Fruit fly (Drosophila melanogaster) whole organism, embryonic: ENCODE results near the gene LysRS.

Source experiments
- B-H1 ChIP-seq: fragments of 200-800 bp; sonication (Bioruptor generic); IDR thresholded peaks from 3 replicates; pipeline ENCODE4 v1.3.6; 2022; ENCODE audit warnings: missing biosample characterization, missing genetic modification characterization
- Bgb ChIP-seq: fragments of 200-800 bp; sonication (Bioruptor generic); IDR thresholded peaks from 2 replicates; pipeline ENCODE4 v1.3.6; 2022; ENCODE audit warnings: missing biosample characterization, missing genetic modification characterization; ENCODE audit not compliant: partially characterized antibody
- Bteb2 ChIP-seq: fragments of 200-800 bp; sonication (Bioruptor generic); optimal IDR thresholded peaks from 2 replicates; lab custom pipeline; 2016; ENCODE audit warnings: missing biosample characterization, missing genetic modification characterization
- CG10565 ChIP-seq: fragments of 200-800 bp; sonication (Bioruptor generic); optimal IDR thresholded peaks from 3 replicates; lab custom pipeline; 2016; ENCODE audit warnings: missing biosample characterization, mild to moderate bottlenecking, missing genetic modification characterization
- CG11398 ChIP-seq: fragments of 200-800 bp; sonication (Bioruptor generic); optimal IDR thresholded peaks from 2 replicates; lab custom pipeline; 2016; ENCODE audit warnings: missing biosample characterization, missing genetic modification characterization
- CG14667 ChIP-seq: fragments of 200-800 bp; sonication (Bioruptor generic); IDR thresholded peaks from 2 replicates; pipeline ENCODE4 v1.3.6; 2022; ENCODE audit warnings: missing biosample characterization, missing genetic modification characterization
- CG15011 ChIP-seq: fragments of 200-800 bp; sonication (Bioruptor generic); optimal IDR thresholded peaks from 3 replicates; lab custom pipeline; 2018; ENCODE audit warnings: missing biosample characterization, mild to moderate bottlenecking, missing genetic modification characterization
- CG1529 ChIP-seq: fragments of 200-800 bp; sonication (Bioruptor generic); optimal IDR thresholded peaks from 3 replicates; lab custom pipeline; 2018; ENCODE audit warnings: missing biosample characterization, missing genetic modification characterization
- CG1603 ChIP-seq: fragments of 200-800 bp; sonication (Bioruptor generic); optimal IDR thresholded peaks from 2 replicates; lab custom pipeline; 2019; ENCODE audit warnings: missing biosample characterization, mild to moderate bottlenecking, missing genetic modification characterization, moderate library complexity
- CG17829 ChIP-seq: fragments of 200-800 bp; optimal IDR thresholded peaks from 2 replicates; lab custom pipeline; 2019; ENCODE audit warnings: missing biosample characterization, mild to moderate bottlenecking, missing genetic modification characterization, moderate library complexity
- CG2712 ChIP-seq: fragments of 200-800 bp; optimal IDR thresholded peaks from 3 replicates; lab custom pipeline; 2019; ENCODE audit warnings: missing biosample characterization, mild to moderate bottlenecking, missing genetic modification characterization, moderate library complexity
- CG34422 ChIP-seq: fragments of 200-800 bp; sonication (Bioruptor generic); IDR thresholded peaks from 3 replicates; pipeline ENCODE4 v1.3.6; 2022; ENCODE audit warnings: missing biosample characterization, missing genetic modification characterization
- CG7963 ChIP-seq: fragments of 200-800 bp; sonication (Bioruptor generic); IDR thresholded peaks from 3 replicates; pipeline ENCODE4 v1.3.6; 2022; ENCODE audit warnings: missing biosample characterization, missing genetic modification characterization; ENCODE audit not compliant: partially characterized antibody
- CG8765 ChIP-seq: fragments of 200-800 bp; sonication (Bioruptor generic); IDR thresholded peaks from 2 replicates; pipeline ENCODE4 v1.3.6; 2022; ENCODE audit warnings: missing biosample characterization, missing genetic modification characterization
- CHES-1-like ChIP-seq: fragments of 200-800 bp; sonication (Bioruptor generic); optimal IDR thresholded peaks from 2 replicates; lab custom pipeline; 2016; ENCODE audit warnings: missing biosample characterization, missing genetic modification characterization
- CTCF ChIP-seq: fragments of 200-800 bp; sonication (Bioruptor generic); optimal IDR thresholded peaks from 2 replicates; lab custom pipeline; 2017; ENCODE audit warnings: missing biosample characterization, mild to moderate bottlenecking, missing genetic modification characterization, moderate library complexity
- Camta ChIP-seq: fragments of 200-800 bp; sonication (Bioruptor generic); optimal IDR thresholded peaks from 2 replicates; lab custom pipeline; 2016; ENCODE audit warnings: missing biosample characterization, missing genetic modification characterization
- Chrac-16 ChIP-seq: fragments of 200-800 bp; sonication (Bioruptor generic); optimal IDR thresholded peaks from 3 replicates; lab custom pipeline; 2016; ENCODE audit warnings: missing biosample characterization, missing genetic modification characterization
- Fer2 ChIP-seq: fragments of 200-800 bp; sonication (Bioruptor generic); optimal IDR thresholded peaks from 2 replicates; lab custom pipeline; 2018; ENCODE audit warnings: missing biosample characterization, mild to moderate bottlenecking, missing genetic modification characterization, moderate library complexity
- Fer3 ChIP-seq: fragments of 200-800 bp; sonication (Bioruptor generic); optimal IDR thresholded peaks from 2 replicates; lab custom pipeline; 2018; ENCODE audit warnings: missing biosample characterization, mild to moderate bottlenecking, missing genetic modification characterization, moderate library complexity
- Mes4 ChIP-seq: fragments of 200-800 bp; sonication (Bioruptor generic); optimal IDR thresholded peaks from 2 replicates; lab custom pipeline; 2016; ENCODE audit warnings: missing biosample characterization, missing genetic modification characterization
- Nf-YA ChIP-seq: fragments of 200-800 bp; sonication (Bioruptor generic); IDR thresholded peaks from 2 replicates; pipeline ENCODE4 v1.3.6; 2022; ENCODE audit warnings: missing biosample characterization, missing genetic modification characterization
- Sin3A ChIP-seq: fragments of >200 bp; optimal IDR thresholded peaks from 2 replicates; lab custom pipeline; 2018
- ap ChIP-seq: fragments of 200-800 bp; sonication (Bioruptor generic); IDR thresholded peaks from 2 replicates; pipeline ENCODE4 v1.3.6; 2022; ENCODE audit warnings: missing biosample characterization, missing genetic modification characterization
- ase ChIP-seq: fragments of 200-800 bp; sonication (Bioruptor generic); IDR thresholded peaks from 3 replicates; pipeline ENCODE4 v1.3.6; 2022; ENCODE audit warnings: missing biosample characterization, missing genetic modification characterization
- bowl ChIP-seq: fragments of 200-800 bp; sonication (Bioruptor generic); IDR thresholded peaks from 2 replicates; pipeline ENCODE4 v1.3.6; 2022; ENCODE audit warnings: missing biosample characterization, missing genetic modification characterization
- dimm ChIP-seq: fragments of 200-800 bp; sonication (Bioruptor generic); IDR thresholded peaks from 2 replicates; pipeline ENCODE4 v1.3.6; 2022; ENCODE audit warnings: missing biosample characterization, missing genetic modification characterization
- esg ChIP-seq: fragments of 200-800 bp; sonication (Bioruptor generic); conservative IDR thresholded peaks from 2 replicates; pipeline ENCODE4 v1.3.6; 2022; ENCODE audit warnings: missing biosample characterization, missing genetic modification characterization
- exex ChIP-seq: fragments of 200-800 bp; sonication (Bioruptor generic); optimal IDR thresholded peaks from 4 replicates; lab custom pipeline; 2018; ENCODE audit warnings: missing biosample characterization, mild to moderate bottlenecking, missing genetic modification characterization, moderate library complexity
- eyg ChIP-seq: fragments of 200-800 bp; sonication (Bioruptor generic); optimal IDR thresholded peaks from 3 replicates; lab custom pipeline; 2016; ENCODE audit warnings: missing biosample characterization, missing genetic modification characterization
- ftz-f1 ChIP-seq: fragments of 200-800 bp; sonication (Bioruptor generic); optimal IDR thresholded peaks from 2 replicates; lab custom pipeline; 2016; ENCODE audit warnings: missing biosample characterization, missing genetic modification characterization
- gem ChIP-seq: fragments of 200-800 bp; sonication (Bioruptor generic); optimal IDR thresholded peaks from 2 replicates; lab custom pipeline; 2019; ENCODE audit warnings: missing biosample characterization, mild to moderate bottlenecking, missing genetic modification characterization, moderate library complexity
- grau ChIP-seq: fragments of 200-800 bp; optimal IDR thresholded peaks from 3 replicates; lab custom pipeline; 2019; ENCODE audit warnings: missing biosample characterization, mild to moderate bottlenecking, missing genetic modification characterization, moderate library complexity
- grn ChIP-seq: fragments of 200-800 bp; sonication (Bioruptor generic); optimal IDR thresholded peaks from 3 replicates; lab custom pipeline; 2017; ENCODE audit warnings: missing biosample characterization, missing genetic modification characterization
- kah ChIP-seq: fragments of 200-800 bp; sonication (Bioruptor generic); optimal IDR thresholded peaks from 2 replicates; lab custom pipeline; 2018; ENCODE audit warnings: missing biosample characterization, mild to moderate bottlenecking, missing genetic modification characterization
- lilli ChIP-seq: fragments of 200-800 bp; sonication (Bioruptor generic); optimal IDR thresholded peaks from 3 replicates; lab custom pipeline; 2016; ENCODE audit warnings: missing biosample characterization, missing genetic modification characterization
- lola ChIP-seq, 3 experiments: fragments of >200 bp in 2 of 3; fragments of 200-800 bp in 1 of 3; sonication (Bioruptor generic) in 1 of 3; optimal IDR thresholded peaks; 2 replicates each; lab custom pipeline; 2017 to 2019; ENCODE audit warnings: missing biosample characterization in 3 of 3, missing genetic modification characterization in 3 of 3, mild to moderate bottlenecking in 1 of 3, moderate library complexity in 1 of 3
- luna ChIP-seq: fragments of 200-800 bp; sonication (Bioruptor generic); optimal IDR thresholded peaks from 2 replicates; lab custom pipeline; 2016; ENCODE audit warnings: missing biosample characterization, missing genetic modification characterization
- prd ChIP-seq, 3 experiments: fragments of >200 bp in 2 of 3; fragments of 200-800 bp in 1 of 3; sonication (Bioruptor generic) in 1 of 3; optimal IDR thresholded peaks in 2 of 3; IDR thresholded peaks in 1 of 3; 2 replicates in 2 of 3; 3 replicates in 1 of 3; pipeline versions ENCODE4 v1.3.6 to Lab custom; 2017 to 2022; ENCODE audit warnings: missing biosample characterization in 1 of 3, missing genetic modification characterization in 1 of 3
- sd ChIP-seq: fragments of 200-800 bp; sonication (Bioruptor generic); optimal IDR thresholded peaks from 3 replicates; lab custom pipeline; 2018; ENCODE audit warnings: missing biosample characterization, mild to moderate bottlenecking, missing genetic modification characterization, moderate library complexity
- sens ChIP-seq: fragments of 200-800 bp; sonication (Bioruptor generic); peaks from one replicate; lab custom pipeline; 2016; ENCODE audit warnings: missing biosample characterization, missing genetic modification characterization
- sima ChIP-seq: fragments of 200-800 bp; sonication (Bioruptor generic); optimal IDR thresholded peaks from 2 replicates; lab custom pipeline; 2016; ENCODE audit warnings: missing biosample characterization, missing genetic modification characterization
- sob ChIP-seq: fragments of 200-800 bp; sonication (Bioruptor generic); IDR thresholded peaks from 2 replicates; pipeline ENCODE4 v1.3.6; 2022; ENCODE audit warnings: missing biosample characterization, missing genetic modification characterization
- ssp ChIP-seq: fragments of 200-800 bp; sonication (Bioruptor generic); IDR thresholded peaks from 2 replicates; pipeline ENCODE4 v1.3.6; 2022; ENCODE audit warnings: missing biosample characterization, missing genetic modification characterization
- tio ChIP-seq: fragments of 200-800 bp; sonication (Bioruptor generic); optimal IDR thresholded peaks from 2 replicates; lab custom pipeline; 2017; ENCODE audit warnings: missing biosample characterization, missing genetic modification characterization, inconsistent platforms
- toy ChIP-seq: fragments of 200-800 bp; sonication (Bioruptor generic); IDR thresholded peaks from 2 replicates; pipeline ENCODE4 v1.3.6; 2022; ENCODE audit warnings: missing biosample characterization, missing genetic modification characterization
- tup ChIP-seq: fragments of 200-800 bp; sonication (Bioruptor generic); optimal IDR thresholded peaks from 2 replicates; lab custom pipeline; 2016; ENCODE audit warnings: missing biosample characterization, mild to moderate bottlenecking, missing genetic modification characterization, moderate library complexity
- yki ChIP-seq: fragments of >200 bp; optimal IDR thresholded peaks from 3 replicates; lab custom pipeline; 2018

LysRS gene

dm6 chrX:9599158-9600082, 9.3 kb downstream of the LysRS start (continued):
- TF ChIP-seq CG14667 (GFP tag; lab: Robert Waterston, UW) (no peak), CTCF (no peak), ase (GFP tag; lab: Robert Waterston, UW) (no peak), dimm (no peak)

- TF ChIP-seq ssp (no peak), yki (lab: Kevin White, UChicago) (no peak), grn (peak; percentile 22), luna (GFP tag; lab: Kevin White, UChicago) (no peak), Fer3 (tag; lab: Kevin White, UChicago) (no peak), CG2712 (tag; lab: Kevin White, UChicago) (no peak), exex (tag; lab: Kevin White, UChicago) (peak; percentile 25), CG34422 (GFP tag; lab: Robert Waterston, UW) (no peak), sob (GFP tag; lab: Robert Waterston, UW) (no peak), tup (no peak), kah (no peak)
Observed at dm6 chrX:9598106-9598505, 10.6 kb downstream of the LysRS start.

- TF ChIP-seq Camta (GFP tag; lab: Kevin White, UChicago) (no peak), esg (GFP tag; lab: Robert Waterston, UW) (peak; percentile 31; the same call in 1 of the 2 replicates), CG1529 (GFP tag; lab: Kevin White, UChicago) (no peak), ap (GFP tag; lab: Robert Waterston, UW) (no peak), tio (GFP tag; lab: Kevin White, UChicago) (no peak), Nf-YA (GFP tag; lab: Robert Waterston, UW) (no peak), CG11398 (GFP tag; lab: Kevin White, UChicago) (no peak), Bgb (GFP tag; lab: Robert Waterston, UW) (no peak), prd (optimal IDR thresholded peaks at IDR 0.05; lab: Kevin White, UChicago) (no peak), prd (GFP tag; IDR thresholded peaks at IDR 0.05; lab: Robert Waterston, UW) (no peak), lola (GFP tag; optimal IDR thresholded peaks at IDR 0.05; lab: Kevin White, UChicago) (no peak), sens (GFP tag; lab: Kevin White, UChicago) (peak; percentile 24), CHES-1-like (GFP tag; lab: Kevin White, UChicago) (no peak), CG10565 (GFP tag; lab: Kevin White, UChicago) (no peak), sima (GFP tag; lab: Kevin White, UChicago) (no peak), CG8765 (GFP tag; lab: Robert Waterston, UW) (no peak), CG1603 (tag; lab: Kevin White, UChicago) (peak; percentile 11), CG15011 (GFP tag; lab: Kevin White, UChicago) (no peak), gem (tag; lab: Kevin White, UChicago) (peak; percentile 3), toy (GFP tag; lab: Robert Waterston, UW) (no peak), CTCF (peak; percentile 88), Chrac-16 (GFP tag; lab: Kevin White, UChicago) (no peak), lilli (no peak), sd (tag; lab: Kevin White, UChicago) (no peak), Fer2 (tag; lab: Kevin White, UChicago) (no peak), ftz-f1 (GFP tag; lab: Kevin White, UChicago) (no peak), B-H1 (GFP tag; lab: Robert Waterston, UW) (no peak), eyg (GFP tag; lab: Kevin White, UChicago) (no peak), bowl (GFP tag; lab: Robert Waterston, UW) (no peak), grau (tag; lab: Kevin White, UChicago) (no peak), CG7963 (GFP tag; lab: Robert Waterston, UW) (no peak), Sin3A (lab: Kevin White, UChicago) (no peak), Bteb2 (no peak), CG17829 (tag; lab: Kevin White, UChicago) (no peak), Mes4 (GFP tag; lab: Kevin White, UChicago) (no peak)
Observed at dm6 chrX:9595312-9595931, 13.3 kb downstream of the LysRS start.
